Worm (Caenorhabditis elegans): Measurements from ENCODE around the gene rbc-1.

DNA sequence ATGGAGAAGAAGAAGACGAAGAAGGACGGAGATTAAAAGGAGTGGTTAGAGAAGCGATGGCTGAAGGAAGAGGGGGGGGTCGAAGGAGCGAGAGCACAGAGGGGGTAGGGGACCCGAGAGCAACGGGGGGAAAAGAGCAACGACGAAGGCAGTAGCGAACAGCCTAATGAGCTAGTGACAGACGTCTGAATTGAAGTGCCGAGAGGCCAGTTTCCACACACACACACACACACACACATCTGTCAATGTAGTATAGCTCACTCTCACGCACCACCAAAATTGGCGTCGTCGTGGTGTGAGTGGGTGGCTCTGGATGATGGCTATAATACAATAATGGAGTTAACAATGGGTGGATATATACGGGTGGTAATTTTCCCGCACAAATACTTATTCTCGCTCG, 25.5 kb downstream of the rbc-1 start:
- TF ChIP-seq rnt-1 (tag; optimal IDR thresholded peaks at IDR 0.05) = no peak
- no peak for TF ChIP-seq pqm-1 (tag; optimal IDR thresholded peaks at IDR 0.05)
- TF ChIP-seq tbx-2 (tag; optimal IDR thresholded peaks at IDR 0.05) = no peak
- TF ChIP-seq syd-9 (tag; optimal IDR thresholded peaks at IDR 0.05) = no peak
- no peak for TF ChIP-seq ceh-34 (tag; optimal IDR thresholded peaks at IDR 0.05)
- no peak for TF ChIP-seq lin-11 (tag; optimal IDR thresholded peaks at IDR 0.05)
- no peak for TF ChIP-seq nhr-11 (tag; optimal IDR thresholded peaks at IDR 0.05)
- no peak for TF ChIP-seq npax-4 (tag; optimal IDR thresholded peaks at IDR 0.05)
- TF ChIP-seq ttx-3 (tag; optimal IDR thresholded peaks at IDR 0.05) = no peak

All from whole organism, late embryonic.